Fruit fly (Drosophila melanogaster): ENCODE results near the gene Tim9a.

DNA sequence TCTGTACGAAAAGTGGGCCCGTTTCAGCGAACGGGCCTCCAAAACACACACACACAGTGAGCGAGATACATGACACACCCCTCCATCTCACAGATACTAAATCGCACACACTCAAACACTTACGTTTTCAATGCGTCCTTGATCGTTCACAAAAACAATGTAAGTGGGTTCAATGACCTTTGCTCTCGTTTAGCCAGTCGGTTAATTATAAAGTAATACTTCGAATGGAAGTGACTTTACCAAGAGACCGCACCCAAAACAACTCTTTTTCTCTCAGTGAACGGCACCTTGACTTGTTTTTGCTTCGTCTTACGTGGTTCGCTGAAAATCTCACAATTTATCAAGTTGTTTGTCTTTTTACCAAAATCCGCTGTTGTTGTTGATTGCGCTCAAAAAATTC lies 9.3 kb downstream of the Tim9a start:
- TF ChIP-seq Ets98B (GFP tag; IDR thresholded peaks at IDR 0.05) (no peak), CG32121 (GFP tag; IDR thresholded peaks at IDR 0.05) (peak; percentile 41; the same call in 1 of the 2 replicates)

Measured in whole organism, pupa.